Fruit fly (Drosophila melanogaster): Measurements from ENCODE around the gene Coprox.

Gene Coprox

dm6 chr2L:6919850-6920660 is 44.2 kb upstream of the Coprox start, which contains the start of gene x16 (continued):
- TF ChIP-seq Dip3 (GFP tag; optimal IDR thresholded peaks at IDR 0.05) (no peak), CG17802 (tag; optimal IDR thresholded peaks at IDR 0.05) (no peak), gfzf (GFP tag; optimal IDR thresholded peaks at IDR 0.05) (peak; percentile 85), CG13775 (GFP tag; optimal IDR thresholded peaks at IDR 0.05) (no peak), CG2678 (tag; optimal IDR thresholded peaks at IDR 0.05) (peak; percentile 12), sob (GFP tag; IDR thresholded peaks at IDR 0.05) (no peak), CG6175 (GFP tag; IDR thresholded peaks at IDR 0.05) (no peak), CG15514 (GFP tag; optimal IDR thresholded peaks at IDR 0.05) (no peak), slbo (GFP tag; IDR thresholded peaks at IDR 0.05) (peak; percentile 39; the same call in 1 of the 2 replicates), dmrt99B (tag; optimal IDR thresholded peaks at IDR 0.05) (no peak), jumu (GFP tag; optimal IDR thresholded peaks at IDR 0.05) (no peak), CG12391 (tag; optimal IDR thresholded peaks at IDR 0.05) (peak; percentile 18), gt (GFP tag; IDR thresholded peaks at IDR 0.05) (no peak), CG4282 (GFP tag; optimal IDR thresholded peaks at IDR 0.05) (no peak), schlank (tag; optimal IDR thresholded peaks at IDR 0.05) (no peak), NC2β (GFP tag; optimal IDR thresholded peaks at IDR 0.05) (no peak), Med (GFP tag) (peak; percentile 10), chn (GFP tag; optimal IDR thresholded peaks at IDR 0.05) (no peak), Dbx (GFP tag; IDR thresholded peaks at IDR 0.05) (0 out of 3 replicates have a peak, but pooled peaks have one; percentile 2), CG2120 (GFP tag; optimal IDR thresholded peaks at IDR 0.05) (peak; percentile 11), NFAT (GFP tag; IDR thresholded peaks at IDR 0.05) (0 out of 2 replicates have a peak, but pooled peaks have one; percentile 10), Drgx (GFP tag; IDR thresholded peaks at IDR 0.05) (no peak), gsb-n (tag; optimal IDR thresholded peaks at IDR 0.05) (peak; percentile 16), CG1792 (GFP tag; optimal IDR thresholded peaks at IDR 0.05) (no peak), sisA (GFP tag; IDR thresholded peaks at IDR 0.05) (0 out of 2 replicates have a peak, but pooled peaks have one; percentile 10), CG3726 (GFP tag; IDR thresholded peaks at IDR 0.05) (no peak), cato (GFP tag; optimal IDR thresholded peaks at IDR 0.05; ENCODE audit: borderline replicate concordance) (no peak), CG1647 (GFP tag; optimal IDR thresholded peaks at IDR 0.05) (no peak), CG16813 (GFP tag; IDR thresholded peaks at IDR 0.05; ENCODE audit: partially characterized antibody) (no peak), CG9932 (GFP tag; IDR thresholded peaks at IDR 0.05) (peak; percentile 37; the same call in 1 of the 2 replicates), eyg (GFP tag; optimal IDR thresholded peaks at IDR 0.05) (no peak), hkb (optimal IDR thresholded peaks at IDR 0.05) (peak; percentile 29), hkb (GFP tag; IDR thresholded peaks at IDR 0.05) (no peak), grn (GFP tag; optimal IDR thresholded peaks at IDR 0.05) (no peak), bigmax (GFP tag; optimal IDR thresholded peaks at IDR 0.05) (no peak), E2f2 (GFP tag; IDR thresholded peaks at IDR 0.05) (peak; percentile 54), pho (GFP tag; optimal IDR thresholded peaks at IDR 0.05) (no peak), mam (GFP tag; optimal IDR thresholded peaks at IDR 0.05) (no peak), pfk (GFP tag; optimal IDR thresholded peaks at IDR 0.05) (no peak), Chrac-16 (GFP tag; optimal IDR thresholded peaks at IDR 0.05) (no peak), Nf-YC (tag; optimal IDR thresholded peaks at IDR 0.05) (no peak), CG33557 (GFP tag; optimal IDR thresholded peaks at IDR 0.05) (no peak), CG30403 (GFP tag; optimal IDR thresholded peaks at IDR 0.05) (peak; percentile 10), Rfx (GFP tag; IDR thresholded peaks at IDR 0.05) (peak; percentile 18; the same call in 1 of the 2 replicates), pzg (GFP tag; optimal IDR thresholded peaks at IDR 0.05) (peak; percentile 56), MBD-R2 (GFP tag; IDR thresholded peaks at IDR 0.05) (peak; percentile 39), Hr3 (GFP tag; optimal IDR thresholded peaks at IDR 0.05) (peak; percentile 3), hb (GFP tag; IDR thresholded peaks at IDR 0.05; ENCODE audit: partially characterized antibody) (no peak), CG2116 (GFP tag; optimal IDR thresholded peaks at IDR 0.05) (no peak), zfh1 (GFP tag; IDR thresholded peaks at IDR 0.05) (no peak)
